Worm (Caenorhabditis elegans) whole organism, late embryonic: Measurements from ENCODE around the gene F35B12.10.

ENCODE experiments used
- F13H6.1 ChIP-seq: sonication (generic microtip); optimal IDR thresholded peaks from 2 replicates; lab custom pipeline; 2016; ENCODE audit warnings: missing genetic modification characterization, missing compliant biosample characterization
- ceh-24 ChIP-seq: sonication (generic microtip); optimal IDR thresholded peaks from 2 replicates; lab custom pipeline; 2016; ENCODE audit warnings: mild to moderate bottlenecking, missing genetic modification characterization, missing compliant biosample characterization
- dmd-4 ChIP-seq: sonication (generic microtip); optimal IDR thresholded peaks from 2 replicates; lab custom pipeline; 2016; ENCODE audit warnings: borderline replicate concordance, missing genetic modification characterization, missing compliant biosample characterization
- fkh-10 ChIP-seq: fragments of 150-350 bp; optimal IDR thresholded peaks from 2 replicates; lab custom pipeline; 2014; ENCODE audit warnings: missing biosample characterization, missing genetic modification reagents, missing genetic modification characterization
- hlh-13 ChIP-seq: fragments of 200-800 bp; sonication (Bioruptor generic); optimal IDR thresholded peaks from 2 replicates; lab custom pipeline; 2018; ENCODE audit warnings: mild to moderate bottlenecking, missing genetic modification characterization, missing compliant biosample characterization
- hlh-8 ChIP-seq: sonication (generic microtip); optimal IDR thresholded peaks from 2 replicates; lab custom pipeline; 2016; ENCODE audit warnings: missing genotype, missing genetic modification characterization, missing compliant biosample characterization
- nfya-1 ChIP-seq: sonication (generic microtip); optimal IDR thresholded peaks from 2 replicates; lab custom pipeline; 2017; ENCODE audit warnings: missing genetic modification characterization, mild to moderate bottlenecking, missing compliant biosample characterization, antibody characterized with exemption, moderate library complexity
- npax-4 ChIP-seq: sonication (generic microtip); optimal IDR thresholded peaks from 2 replicates; lab custom pipeline; 2016; ENCODE audit warnings: missing genetic modification characterization, missing compliant biosample characterization
- pha-2 ChIP-seq: sonication (generic microtip); optimal IDR thresholded peaks from 2 replicates; lab custom pipeline; 2017; ENCODE audit warnings: mild to moderate bottlenecking, missing genetic modification characterization, missing compliant biosample characterization
- sox-4 ChIP-seq: sonication (generic microtip); optimal IDR thresholded peaks from 2 replicates; lab custom pipeline; 2017; ENCODE audit warnings: mild to moderate bottlenecking, missing genetic modification characterization, inconsistent platforms, missing compliant biosample characterization
- syd-9 ChIP-seq: sonication (generic microtip); optimal IDR thresholded peaks from 2 replicates; lab custom pipeline; 2016; ENCODE audit warnings: mild to moderate bottlenecking, missing genetic modification characterization, moderate library complexity, missing compliant biosample characterization
- unc-86 ChIP-seq: sonication (generic microtip); optimal IDR thresholded peaks from 2 replicates; lab custom pipeline; 2016; ENCODE audit warnings: missing genetic modification characterization, missing compliant biosample characterization

- TF ChIP-seq hlh-13 (no peak), ceh-24 (tag; lab: Kevin White, UChicago) (no peak), fkh-10 (GFP tag; lab: Kevin White, UChicago) (no peak), npax-4 (tag; lab: Kevin White, UChicago) (no peak), sox-4 (no peak), F13H6.1 (no peak), nfya-1 (tag; lab: Kevin White, UChicago) (peak; percentile 61), hlh-8 (tag; lab: Kevin White, UChicago) (no peak), unc-86 (no peak), pha-2 (tag; lab: Kevin White, UChicago) (no peak), dmd-4 (no peak), syd-9 (tag; lab: Kevin White, UChicago) (no peak)
Measured at ce11 chrV:11677030-11677429, 48.0 kb upstream of the F35B12.10 start.
